Fruit fly (Drosophila melanogaster): ENCODE measurements around the gene Ada1-2.
A peak's percentile ranks its signal among the peaks of the same experiment; 100 is the strongest.

The Ada1-2 gene

DNA sequence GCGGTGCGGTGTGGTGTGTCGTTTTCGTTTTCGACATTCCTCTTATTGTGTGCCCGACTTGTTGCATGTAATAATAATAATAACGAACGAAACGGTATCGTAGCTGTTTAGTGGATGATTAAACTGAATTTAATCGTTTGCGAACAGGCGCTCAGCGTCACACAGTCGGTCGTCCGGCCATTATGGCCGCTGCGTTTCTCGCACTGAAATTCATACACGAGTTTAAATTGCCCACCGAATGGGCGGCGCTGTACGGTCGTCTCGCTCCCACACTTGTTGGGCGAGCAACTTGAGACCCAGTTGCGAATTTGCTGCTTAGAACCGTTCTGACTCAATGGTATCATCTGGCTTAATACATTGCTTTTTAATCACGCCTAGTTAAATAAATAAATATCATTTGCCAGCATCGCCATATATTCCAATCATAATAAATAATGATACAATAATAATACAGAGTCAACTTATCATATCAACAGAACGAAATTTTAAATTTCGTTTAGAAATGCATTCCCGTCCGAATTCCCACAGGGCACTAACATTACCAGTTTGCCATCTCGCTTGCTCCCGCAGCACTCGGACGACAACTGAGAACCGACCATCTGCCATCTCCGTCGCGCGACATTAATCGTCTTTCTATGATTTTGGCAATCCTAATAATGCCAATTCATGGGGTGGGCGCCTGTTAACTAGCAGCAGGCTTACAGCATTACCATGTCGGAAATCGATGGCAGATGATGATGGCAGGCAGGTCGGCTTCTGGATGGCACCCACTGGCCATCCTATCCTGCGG is 18.4 kb downstream of the Ada1-2 start (continued):
- TF ChIP-seq OdsH (GFP tag; optimal IDR thresholded peaks at IDR 0.05) (peak; percentile 91), CG6163 (GFP tag; IDR thresholded peaks at IDR 0.05) (no peak), Eip75B (GFP tag; optimal IDR thresholded peaks at IDR 0.05) (peak; percentile 84), CG3032 (tag; optimal IDR thresholded peaks at IDR 0.05) (peak; percentile 95), Ets21C (GFP tag; optimal IDR thresholded peaks at IDR 0.05) (peak; percentile 71), CG10669 (GFP tag; optimal IDR thresholded peaks at IDR 0.05) (peak; percentile 93), esn (GFP tag; optimal IDR thresholded peaks at IDR 0.05) (peak; percentile 93), svp (GFP tag) (peak; percentile 93), net (GFP tag; optimal IDR thresholded peaks at IDR 0.05) (peak; percentile 83), cyc (GFP tag; optimal IDR thresholded peaks at IDR 0.05) (peak; percentile 84)

DNA sequence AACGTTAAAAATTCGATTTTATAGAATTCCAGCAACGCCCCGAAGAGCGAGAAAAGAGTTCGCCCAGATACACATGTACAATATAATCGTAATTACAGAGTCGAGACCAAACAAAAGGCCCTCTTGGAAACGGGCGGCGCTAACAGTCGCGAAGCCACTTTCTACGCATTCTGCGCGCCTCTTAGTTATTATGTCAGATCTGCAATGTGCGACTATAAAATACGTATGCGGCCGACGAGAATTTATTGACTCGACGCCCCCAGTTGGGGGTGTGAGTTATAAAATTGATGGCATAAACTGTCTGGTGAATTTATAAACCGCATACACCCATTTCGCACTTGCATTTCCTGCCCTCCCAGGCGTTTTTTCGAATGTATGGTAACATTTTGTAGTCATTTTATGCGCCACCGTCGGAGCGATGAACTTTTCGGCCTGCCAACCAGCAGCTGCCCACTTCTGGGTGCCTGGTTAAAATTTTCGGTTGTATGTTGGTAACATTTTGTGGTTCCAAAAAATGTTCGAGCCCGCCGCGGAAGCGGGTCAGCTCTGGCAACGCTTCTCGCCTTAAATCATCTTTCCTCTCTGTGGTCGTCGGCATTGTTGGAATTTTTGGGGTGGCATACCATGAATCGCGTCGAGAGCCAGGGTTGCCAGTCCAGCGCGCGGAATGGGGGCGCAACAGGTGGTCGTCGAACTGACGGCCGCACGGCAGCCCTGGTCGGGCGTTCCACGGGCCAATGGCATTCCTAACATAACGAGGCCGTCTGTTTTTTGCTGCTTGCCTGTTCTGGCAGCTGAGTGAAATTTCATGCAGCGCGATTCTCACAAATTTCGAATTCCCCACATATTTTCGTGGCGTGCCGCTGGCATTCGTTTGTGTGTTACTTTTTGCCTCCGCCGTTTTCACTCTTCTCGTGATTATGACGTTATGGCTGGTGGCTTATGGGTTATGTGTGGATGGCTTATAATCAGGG is 19.3 kb downstream of the Ada1-2 start:
- peak; percentile 85 for TF ChIP-seq fkh (GFP tag; optimal IDR thresholded peaks at IDR 0.05)
- peak; percentile 61 for TF ChIP-seq Ets21C (GFP tag; optimal IDR thresholded peaks at IDR 0.05)
- TF ChIP-seq cyc (GFP tag; optimal IDR thresholded peaks at IDR 0.05): peak; percentile 87
- TF ChIP-seq CG16779 (tag; optimal IDR thresholded peaks at IDR 0.05): peak; percentile 53
- peak; percentile 75 to 78 for TF ChIP-seq ss (GFP tag; optimal IDR thresholded peaks at IDR 0.05)
- peak; percentile 83 for TF ChIP-seq Sox102F (GFP tag; optimal IDR thresholded peaks at IDR 0.05)
- TF ChIP-seq CG6163 (GFP tag; IDR thresholded peaks at IDR 0.05): no peak
- peak; percentile 57 for TF ChIP-seq Hr4 (GFP tag; optimal IDR thresholded peaks at IDR 0.05)
- TF ChIP-seq acj6 (GFP tag; optimal IDR thresholded peaks at IDR 0.05): peak; percentile 22
- peak; percentile 68 for TF ChIP-seq spab (GFP tag; optimal IDR thresholded peaks at IDR 0.05)
- peak; percentile 82 for TF ChIP-seq lz (GFP tag; optimal IDR thresholded peaks at IDR 0.05)
- peak; percentile 86 for TF ChIP-seq Eip78C (GFP tag)
- TF ChIP-seq CG11294 (GFP tag; IDR thresholded peaks at IDR 0.05): no peak
- TF ChIP-seq Hr39 (GFP tag; optimal IDR thresholded peaks at IDR 0.05): peak; percentile 71
- peak; percentile 69 for TF ChIP-seq CG6808 (GFP tag; optimal IDR thresholded peaks at IDR 0.05)
- TF ChIP-seq CG11762 (GFP tag; optimal IDR thresholded peaks at IDR 0.05; ENCODE audit: insufficient read depth): peak; percentile 21
- TF ChIP-seq Lpt (GFP tag; optimal IDR thresholded peaks at IDR 0.05): peak; percentile 54
- TF ChIP-seq Hr38 (GFP tag; optimal IDR thresholded peaks at IDR 0.05): no peak
- TF ChIP-seq CG32006 (GFP tag; optimal IDR thresholded peaks at IDR 0.05): peak; percentile 5
- TF ChIP-seq Met (GFP tag; optimal IDR thresholded peaks at IDR 0.05): peak; percentile 85
- peak; percentile 52 for TF ChIP-seq pdm3 (GFP tag; optimal IDR thresholded peaks at IDR 0.05)
- TF ChIP-seq svp (GFP tag): peak; percentile 100
- peak; percentile 73 for TF ChIP-seq CG6792 (GFP tag; optimal IDR thresholded peaks at IDR 0.05)
- peak; percentile 89 for TF ChIP-seq net (GFP tag; optimal IDR thresholded peaks at IDR 0.05)
- TF ChIP-seq CG3032 (tag; optimal IDR thresholded peaks at IDR 0.05): peak; percentile 72
- peak; percentile 31 for TF ChIP-seq CG11902 (GFP tag; optimal IDR thresholded peaks at IDR 0.05)
- no peak for TF ChIP-seq Sox15 (GFP tag; optimal IDR thresholded peaks at IDR 0.05)
- peak; percentile 27 for TF ChIP-seq dac (GFP tag; optimal IDR thresholded peaks at IDR 0.05)
- peak; percentile 39 for TF ChIP-seq CG6276 (GFP tag; optimal IDR thresholded peaks at IDR 0.05)
- peak; percentile 31 for TF ChIP-seq OdsH (GFP tag; optimal IDR thresholded peaks at IDR 0.05)
- TF ChIP-seq fd59A (GFP tag; optimal IDR thresholded peaks at IDR 0.05): peak; percentile 41
- TF ChIP-seq Ets96B (tag; optimal IDR thresholded peaks at IDR 0.05): peak; percentile 54
- peak; percentile 36 for TF ChIP-seq achi (GFP tag; optimal IDR thresholded peaks at IDR 0.05)
- peak; percentile 84 for TF ChIP-seq CG3919 (GFP tag; optimal IDR thresholded peaks at IDR 0.05)
- TF ChIP-seq eg (GFP tag; IDR thresholded peaks at IDR 0.05): no peak
- TF ChIP-seq CG1621 (tag; optimal IDR thresholded peaks at IDR 0.05): peak; percentile 82
- no peak for TF ChIP-seq CG10631 (GFP tag; optimal IDR thresholded peaks at IDR 0.05)
- TF ChIP-seq CG9139 (GFP tag; optimal IDR thresholded peaks at IDR 0.05): peak; percentile 56
- TF ChIP-seq Eip75B (GFP tag; optimal IDR thresholded peaks at IDR 0.05): peak; percentile 90
- peak; percentile 1 to 47 for TF ChIP-seq salr (GFP tag; optimal IDR thresholded peaks at IDR 0.05)
- no peak for TF ChIP-seq Eip93F (GFP tag; optimal IDR thresholded peaks at IDR 0.05)
- peak; percentile 29 for TF ChIP-seq CG34406 (GFP tag; optimal IDR thresholded peaks at IDR 0.05)
